Worm (Caenorhabditis elegans) whole organism, young adult: ENCODE data around the gene F57B9.3.

ENCODE experiments used
- F10E7.11 ChIP-seq: sonication (generic microtip); optimal IDR thresholded peaks from 2 replicates; lab custom pipeline; 2017; ENCODE audit warnings: mild to moderate bottlenecking, missing genetic modification characterization, moderate library complexity, missing compliant biosample characterization
- F39B2.1 ChIP-seq: fragments of 200-800 bp; sonication (Bioruptor generic); IDR thresholded peaks from 2 replicates; pipeline ENCODE4 v1.3.6; 2022; ENCODE audit warnings: missing genetic modification reagents, missing genetic modification characterization, missing compliant biosample characterization
- T26A5.8 ChIP-seq: sonication (generic microtip); optimal IDR thresholded peaks from 2 replicates; lab custom pipeline; 2016; ENCODE audit warnings: missing genetic modification characterization, missing compliant biosample characterization
- dpl-1 ChIP-seq: fragments of 150-350 bp; optimal IDR thresholded peaks from 2 replicates; lab custom pipeline; 2014; ENCODE audit warnings: missing biosample characterization, missing genetic modification reagents, missing genetic modification characterization
- efl-1 ChIP-seq: fragments of 150-350 bp; optimal IDR thresholded peaks from 2 replicates; lab custom pipeline; 2014; ENCODE audit warnings: missing biosample characterization, missing genetic modification reagents, missing genetic modification characterization
- lin-35 ChIP-seq, 3 experiments: fragments of 150-350 bp in 2 of 3; sonication (generic microtip) in 1 of 3; optimal IDR thresholded peaks; 2 replicates each; lab custom pipeline; 2014 to 2018; ENCODE audit warnings: missing biosample characterization in 3 of 3, missing genetic modification characterization in 3 of 3, missing genetic modification reagents in 3 of 3
- lin-54 ChIP-seq: fragments of 200-800 bp; sonication (Bioruptor generic); optimal IDR thresholded peaks from 2 replicates; lab custom pipeline; 2018; ENCODE audit warnings: mild to moderate bottlenecking, missing genetic modification characterization, missing compliant biosample characterization
- mcd-1 ChIP-seq: fragments of 200-800 bp; sonication (Bioruptor generic); IDR thresholded peaks from 2 replicates; pipeline ENCODE4 v1.3.6; 2022; ENCODE audit warnings: missing genetic modification reagents, missing genetic modification characterization, missing compliant biosample characterization
- mxl-1 ChIP-seq: sonication (generic microtip); optimal IDR thresholded peaks from 2 replicates; lab custom pipeline; 2016; ENCODE audit warnings: missing genetic modification characterization, missing compliant biosample characterization
- nfyb-1 ChIP-seq: fragments of 200-800 bp; sonication (Bioruptor generic); IDR thresholded peaks from 2 replicates; pipeline ENCODE4 v1.3.6; 2022; ENCODE audit warnings: missing genetic modification reagents, missing genetic modification characterization, missing compliant biosample characterization

DNA sequence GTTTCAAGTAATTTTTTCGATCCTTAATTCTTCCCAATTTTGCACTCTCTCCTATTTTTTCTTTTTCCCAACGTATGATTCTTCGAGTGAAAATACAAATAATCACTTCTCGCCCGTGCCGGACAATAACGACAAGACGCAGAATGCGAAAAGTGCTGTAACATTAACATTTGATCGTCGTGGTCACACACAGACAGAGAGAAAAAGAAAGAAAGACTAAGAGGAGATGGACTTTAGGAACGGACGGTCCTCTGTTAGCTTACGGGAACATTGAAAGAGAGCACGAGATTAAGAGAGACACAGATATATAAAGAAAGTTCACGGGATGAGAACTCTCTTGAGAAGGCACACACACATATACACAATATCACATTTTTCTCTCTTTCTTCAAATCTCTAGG lies 8.3 kb downstream of the F57B9.3 start:
- no peak for TF ChIP-seq F39B2.1 (GFP tag; lab: Robert Waterston, UW)
- TF ChIP-seq F10E7.11 (tag; lab: Kevin White, UChicago) = no peak
- TF ChIP-seq T26A5.8 (tag; lab: Kevin White, UChicago) = no peak
- TF ChIP-seq nfyb-1 (GFP tag; lab: Robert Waterston, UW) = no peak
- TF ChIP-seq lin-54 (GFP tag; lab: Kevin White, UChicago) = no peak
- TF ChIP-seq dpl-1 = no peak
- no peak for TF ChIP-seq efl-1
- TF ChIP-seq lin-35 (GFP tag; optimal IDR thresholded peaks at IDR 0.05; lab: Kevin White, UChicago) = no peak
- TF ChIP-seq mcd-1 = no peak
- TF ChIP-seq mxl-1 (tag; lab: Kevin White, UChicago) = no peak
